Fruit fly (Drosophila melanogaster) whole organism, embryonic: Measurements from ENCODE around the gene CG43319.

Experiments
- Atf3 ChIP-seq: fragments of 200-800 bp; sonication (Bioruptor generic); optimal IDR thresholded peaks from 3 replicates; lab custom pipeline; 2016; ENCODE audit warnings: missing biosample characterization, missing genetic modification characterization
- CG10959 ChIP-seq: fragments of 200-800 bp; sonication (Bioruptor generic); IDR thresholded peaks from 2 replicates; pipeline ENCODE4 v1.3.6; 2022; ENCODE audit warnings: missing biosample characterization, missing genetic modification characterization
- CG11093 ChIP-seq: fragments of 200-800 bp; sonication (Bioruptor generic); IDR thresholded peaks from 3 replicates; pipeline ENCODE4 v1.3.6; 2022; ENCODE audit warnings: missing biosample characterization, missing genetic modification characterization
- CG11247 ChIP-seq: fragments of 200-800 bp; sonication (Bioruptor generic); IDR thresholded peaks from 2 replicates; pipeline ENCODE4 v1.3.6; 2022; ENCODE audit warnings: missing biosample characterization, missing genetic modification characterization
- CG12104 ChIP-seq: fragments of 200-800 bp; sonication (Bioruptor generic); optimal IDR thresholded peaks from 3 replicates; lab custom pipeline; 2016; ENCODE audit warnings: missing biosample characterization, missing genetic modification characterization
- CG12769 ChIP-seq: fragments of 200-800 bp; sonication (Bioruptor generic); optimal IDR thresholded peaks from 2 replicates; lab custom pipeline; 2019; ENCODE audit warnings: missing biosample characterization, mild to moderate bottlenecking, missing genetic modification characterization, moderate library complexity
- CG14965 ChIP-seq: fragments of 200-800 bp; sonication (Bioruptor generic); optimal IDR thresholded peaks from 2 replicates; lab custom pipeline; 2016; ENCODE audit warnings: missing biosample characterization, missing genetic modification characterization, borderline replicate concordance
- CG15514 ChIP-seq: fragments of 200-800 bp; sonication (Bioruptor generic); optimal IDR thresholded peaks from 3 replicates; lab custom pipeline; 2017; ENCODE audit warnings: missing biosample characterization, missing genetic modification characterization, mild to moderate bottlenecking, moderate library complexity, missing genetic modification reagents
- CG15601 ChIP-seq: fragments of 200-800 bp; sonication (Bioruptor generic); optimal IDR thresholded peaks from 3 replicates; lab custom pipeline; 2019; ENCODE audit warnings: missing biosample characterization, mild to moderate bottlenecking, missing genetic modification characterization, moderate library complexity
- CG15696 ChIP-seq: fragments of 200-800 bp; sonication (Bioruptor generic); optimal IDR thresholded peaks from 2 replicates; lab custom pipeline; 2019; ENCODE audit warnings: missing biosample characterization, mild to moderate bottlenecking, missing genetic modification characterization, moderate library complexity
- CG17328 ChIP-seq: fragments of 200-800 bp; sonication (Bioruptor generic); IDR thresholded peaks from 2 replicates; pipeline ENCODE4 v1.3.6; 2022; ENCODE audit warnings: missing biosample characterization, missing genetic modification characterization
- CG17802 ChIP-seq: fragments of 200-800 bp; sonication (Bioruptor generic); optimal IDR thresholded peaks from 2 replicates; lab custom pipeline; 2018; ENCODE audit warnings: missing biosample characterization, mild to moderate bottlenecking, missing genetic modification characterization, moderate library complexity
- CG18011 ChIP-seq: fragments of 200-800 bp; sonication (Bioruptor generic); optimal IDR thresholded peaks from 2 replicates; lab custom pipeline; 2017; ENCODE audit warnings: missing biosample characterization, missing genetic modification characterization, mild to moderate bottlenecking, moderate library complexity, missing genotype
- CG2120 ChIP-seq: fragments of 200-800 bp; sonication (Bioruptor generic); optimal IDR thresholded peaks from 3 replicates; lab custom pipeline; 2016; ENCODE audit warnings: missing biosample characterization, missing genetic modification characterization
- CG2199 ChIP-seq: fragments of 200-800 bp; sonication (Bioruptor generic); IDR thresholded peaks from 3 replicates; pipeline ENCODE4 v1.3.6; 2022; ENCODE audit warnings: missing biosample characterization, missing genetic modification characterization
- CG2202 ChIP-seq: fragments of 200-800 bp; sonication (Bioruptor generic); optimal IDR thresholded peaks from 2 replicates; lab custom pipeline; 2018; ENCODE audit warnings: missing biosample characterization, mild to moderate bottlenecking, missing genetic modification characterization
- CG4282 ChIP-seq: fragments of 200-800 bp; sonication (Bioruptor generic); optimal IDR thresholded peaks from 2 replicates; lab custom pipeline; 2016; ENCODE audit warnings: missing biosample characterization, missing genetic modification characterization
- CG4617 ChIP-seq: fragments of 200-800 bp; sonication (Bioruptor generic); optimal IDR thresholded peaks from 3 replicates; lab custom pipeline; 2016; ENCODE audit warnings: missing biosample characterization, missing genetic modification characterization, borderline replicate concordance
- CG6254 ChIP-seq: fragments of 200-800 bp; sonication (Bioruptor generic); optimal IDR thresholded peaks from 3 replicates; lab custom pipeline; 2017; ENCODE audit warnings: mild to moderate bottlenecking, missing biosample characterization, missing genetic modification reagents, missing genetic modification characterization
- CG7357 ChIP-seq: fragments of 200-800 bp; sonication (Bioruptor generic); IDR thresholded peaks from 3 replicates; pipeline ENCODE4 v1.3.6; 2022; ENCODE audit warnings: missing biosample characterization, missing genetic modification characterization
- CG7928 ChIP-seq: fragments of 200-800 bp; sonication (Bioruptor generic); optimal IDR thresholded peaks from 2 replicates; lab custom pipeline; 2017; ENCODE audit warnings: missing biosample characterization, mild to moderate bottlenecking, missing genetic modification characterization
- CG8765 ChIP-seq: fragments of 200-800 bp; sonication (Bioruptor generic); IDR thresholded peaks from 2 replicates; pipeline ENCODE4 v1.3.6; 2022; ENCODE audit warnings: missing biosample characterization, missing genetic modification characterization
- CG9797 ChIP-seq: fragments of 200-800 bp; sonication (Bioruptor generic); optimal IDR thresholded peaks from 3 replicates; lab custom pipeline; 2018; ENCODE audit warnings: missing biosample characterization, mild to moderate bottlenecking, missing genetic modification characterization
- Dfd ChIP-seq, 2 experiments: fragments of >200 bp; optimal IDR thresholded peaks; 2 replicates each; lab custom pipeline; 2017; ENCODE audit warnings: missing biosample characterization in 2 of 2, missing genetic modification characterization in 2 of 2
- Doc3 ChIP-seq: fragments of 200-800 bp; sonication (Bioruptor generic); IDR thresholded peaks from 3 replicates; pipeline ENCODE4 v1.3.6; 2022; ENCODE audit warnings: missing biosample characterization, missing genetic modification characterization; ENCODE audit not compliant: partially characterized antibody
- Dp ChIP-seq: fragments of 200-800 bp; sonication (Bioruptor generic); optimal IDR thresholded peaks from 2 replicates; lab custom pipeline; 2018; ENCODE audit warnings: missing biosample characterization, mild to moderate bottlenecking, missing genetic modification characterization, moderate library complexity
- E2f2 ChIP-seq: fragments of 200-800 bp; sonication (Bioruptor generic); IDR thresholded peaks from 2 replicates; pipeline ENCODE4 v1.3.6; 2022; ENCODE audit warnings: missing biosample characterization, missing genetic modification characterization
- Hey ChIP-seq: fragments of 200-800 bp; sonication (Bioruptor generic); optimal IDR thresholded peaks from 3 replicates; lab custom pipeline; 2018; ENCODE audit warnings: missing biosample characterization, mild to moderate bottlenecking, missing genetic modification characterization
- MBD-R2 ChIP-seq: fragments of 200-800 bp; sonication (Bioruptor generic); IDR thresholded peaks from 2 replicates; pipeline ENCODE4 v1.3.6; 2022; ENCODE audit warnings: missing biosample characterization, missing genetic modification characterization
- MESR4 ChIP-seq: fragments of 200-800 bp; sonication (Bioruptor generic); optimal IDR thresholded peaks from 2 replicates; lab custom pipeline; 2018; ENCODE audit warnings: missing biosample characterization, mild to moderate bottlenecking, missing genetic modification characterization, moderate library complexity
- Myb ChIP-seq: fragments of 200-800 bp; sonication (Bioruptor generic); optimal IDR thresholded peaks from 2 replicates; lab custom pipeline; 2016; ENCODE audit warnings: missing biosample characterization, missing genetic modification characterization
- bigmax ChIP-seq: fragments of 200-800 bp; sonication (Bioruptor generic); optimal IDR thresholded peaks from 2 replicates; lab custom pipeline; 2018; ENCODE audit warnings: missing biosample characterization, mild to moderate bottlenecking, missing genetic modification characterization
- bowl ChIP-seq: fragments of 200-800 bp; sonication (Bioruptor generic); IDR thresholded peaks from 2 replicates; pipeline ENCODE4 v1.3.6; 2022; ENCODE audit warnings: missing biosample characterization, missing genetic modification characterization
- cad ChIP-seq: fragments of >200 bp; optimal IDR thresholded peaks from 2 replicates; lab custom pipeline; 2017; ENCODE audit warnings: missing biosample characterization, missing genetic modification characterization
- cwo ChIP-seq: fragments of 200-800 bp; sonication (Bioruptor generic); optimal IDR thresholded peaks from 3 replicates; lab custom pipeline; 2017; ENCODE audit warnings: missing biosample characterization, missing genetic modification characterization, mild to moderate bottlenecking, moderate library complexity, missing genetic modification reagents
- da ChIP-seq: fragments of 200-800 bp; sonication (Bioruptor generic); optimal IDR thresholded peaks from 2 replicates; lab custom pipeline; 2016; ENCODE audit warnings: missing biosample characterization, missing genetic modification characterization
- ewg ChIP-seq: fragments of 200-800 bp; sonication (Bioruptor generic); optimal IDR thresholded peaks from 3 replicates; lab custom pipeline; 2017; ENCODE audit warnings: mild to moderate bottlenecking, missing biosample characterization, missing genetic modification reagents, missing genetic modification characterization
- fd3F ChIP-seq: fragments of 200-800 bp; sonication (Bioruptor generic); optimal IDR thresholded peaks from 2 replicates; lab custom pipeline; 2018; ENCODE audit warnings: missing biosample characterization, mild to moderate bottlenecking, missing genetic modification characterization, moderate library complexity
- fd96Cb ChIP-seq: fragments of 200-800 bp; sonication (Bioruptor generic); optimal IDR thresholded peaks from 2 replicates; lab custom pipeline; 2018; ENCODE audit warnings: missing biosample characterization, mild to moderate bottlenecking, missing genetic modification characterization, moderate library complexity
- ftz-f1 ChIP-seq: fragments of 200-800 bp; sonication (Bioruptor generic); optimal IDR thresholded peaks from 2 replicates; lab custom pipeline; 2016; ENCODE audit warnings: missing biosample characterization, missing genetic modification characterization
- gcm2 ChIP-seq: fragments of 200-800 bp; sonication (Bioruptor generic); optimal IDR thresholded peaks from 2 replicates; lab custom pipeline; 2016; ENCODE audit warnings: missing biosample characterization, missing genetic modification characterization
- gfzf ChIP-seq: fragments of 200-800 bp; sonication (Bioruptor generic); optimal IDR thresholded peaks from 2 replicates; lab custom pipeline; 2016; ENCODE audit warnings: missing biosample characterization, mild to moderate bottlenecking, missing genetic modification characterization, moderate library complexity
- lab ChIP-seq: fragments of 200-800 bp; sonication (Bioruptor generic); optimal IDR thresholded peaks from 3 replicates; lab custom pipeline; 2017; ENCODE audit warnings: missing biosample characterization, missing genetic modification characterization, mild to moderate bottlenecking, moderate library complexity, missing genetic modification reagents
- lov ChIP-seq, 2 experiments: fragments of 200-800 bp in 1 of 2; fragments of >200 bp in 1 of 2; sonication (Bioruptor generic) in 1 of 2; IDR thresholded peaks in 1 of 2; optimal IDR thresholded peaks in 1 of 2; 2 replicates in 1 of 2; 3 replicates in 1 of 2; pipeline versions ENCODE4 v1.3.6 to Lab custom; 2017 to 2022; ENCODE audit warnings: missing biosample characterization in 1 of 2, missing genetic modification characterization in 1 of 2
- nau ChIP-seq: fragments of 200-800 bp; sonication (Bioruptor generic); optimal IDR thresholded peaks from 3 replicates; lab custom pipeline; 2017; ENCODE audit warnings: missing biosample characterization, mild to moderate bottlenecking, missing genetic modification characterization, missing genetic modification reagents
- pzg ChIP-seq: fragments of 200-800 bp; sonication (Bioruptor generic); optimal IDR thresholded peaks from 3 replicates; lab custom pipeline; 2018; ENCODE audit warnings: missing biosample characterization, mild to moderate bottlenecking, missing genetic modification characterization, moderate library complexity
- slou ChIP-seq: fragments of 200-800 bp; sonication (Bioruptor generic); optimal IDR thresholded peaks from 3 replicates; lab custom pipeline; 2016; ENCODE audit warnings: missing biosample characterization, missing genetic modification characterization
- sob ChIP-seq: fragments of 200-800 bp; sonication (Bioruptor generic); IDR thresholded peaks from 2 replicates; pipeline ENCODE4 v1.3.6; 2022; ENCODE audit warnings: missing biosample characterization, missing genetic modification characterization
- tgo ChIP-seq: fragments of 200-800 bp; sonication (Bioruptor generic); IDR thresholded peaks from 3 replicates; pipeline ENCODE4 v1.3.6; 2022; ENCODE audit warnings: missing biosample characterization, missing genetic modification characterization

The CG43319 gene

DNA sequence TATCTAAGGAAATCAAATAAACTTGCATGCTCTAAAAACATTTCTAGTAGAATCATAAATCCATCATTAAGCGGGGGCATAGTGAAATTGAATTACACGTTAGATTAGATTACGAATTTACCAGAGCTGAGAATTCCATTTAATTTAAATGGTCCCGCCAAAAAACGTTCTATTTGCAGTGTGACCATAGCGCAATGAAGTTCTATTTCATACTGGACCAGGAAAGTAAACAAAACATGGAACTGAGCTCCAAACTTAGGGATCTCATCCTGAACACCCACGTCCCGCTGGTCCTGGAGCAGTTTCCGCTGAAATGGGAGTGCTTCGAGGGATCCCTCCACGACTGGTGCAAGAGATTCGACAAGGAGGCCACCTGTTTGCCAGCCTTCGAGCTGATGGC, 901 bp downstream of the CG43319 start, which contains the start of gene HSPBAP1:
HSPBAP1 (plus strand) TSS at position 217 of the 400 bp plus-strand sequence.
- TF ChIP-seq CG15696 (tag; lab: Kevin White, UChicago) (no peak), CG9797 (GFP tag; lab: Kevin White, UChicago) (peak; percentile 58), bigmax (GFP tag; lab: Kevin White, UChicago) (no peak), ewg (GFP tag; lab: Kevin White, UChicago) (no peak), CG18011 (no peak), CG17328 (no peak), CG2199 (GFP tag; lab: Robert Waterston, UW) (no peak), CG2120 (no peak), gfzf (GFP tag; lab: Kevin White, UChicago) (peak; percentile 67), nau (GFP tag; lab: Kevin White, UChicago) (no peak), Hey (tag; lab: Kevin White, UChicago) (no peak), CG11093 (GFP tag; lab: Robert Waterston, UW) (no peak), CG17802 (no peak), CG12104 (GFP tag; lab: Kevin White, UChicago) (no peak), CG15514 (GFP tag; lab: Kevin White, UChicago) (peak; percentile 0), CG4282 (GFP tag; lab: Kevin White, UChicago) (no peak), CG11247 (no peak), fd96Cb (tag; lab: Kevin White, UChicago) (no peak), slou (GFP tag; lab: Kevin White, UChicago) (no peak), Dp (peak; percentile 81), CG2202 (tag; lab: Kevin White, UChicago) (no peak), E2f2 (peak; percentile 87), Myb (GFP tag; lab: Kevin White, UChicago) (peak; percentile 41), MBD-R2 (GFP tag; lab: Robert Waterston, UW) (peak; percentile 46; the same call in 1 of the 2 replicates), cwo (GFP tag; lab: Kevin White, UChicago) (no peak), Atf3 (GFP tag; lab: Kevin White, UChicago) (no peak), CG4617 (GFP tag; lab: Kevin White, UChicago) (peak; percentile 42), CG7357 (GFP tag; lab: Robert Waterston, UW) (no peak), CG14965 (no peak), Doc3 (GFP tag; lab: Robert Waterston, UW) (no peak), lov (optimal IDR thresholded peaks at IDR 0.05; lab: Kevin White, UChicago) (no peak), lov (GFP tag; IDR thresholded peaks at IDR 0.05; lab: Robert Waterston, UW) (no peak), fd3F (GFP tag; lab: Kevin White, UChicago) (no peak), gcm2 (no peak), MESR4 (peak; percentile 33), pzg (GFP tag; lab: Kevin White, UChicago) (peak; percentile 38), ftz-f1 (GFP tag; lab: Kevin White, UChicago) (peak; percentile 71), sob (GFP tag; lab: Robert Waterston, UW) (no peak), CG12769 (no peak), CG7928 (no peak), da (GFP tag; lab: Kevin White, UChicago) (no peak), bowl (GFP tag; lab: Robert Waterston, UW) (no peak), Dfd (GFP tag; optimal IDR thresholded peaks at IDR 0.05; lab: Kevin White, UChicago) (no peak), CG6254 (no peak), lab (GFP tag; lab: Kevin White, UChicago) (no peak), CG8765 (GFP tag; lab: Robert Waterston, UW) (no peak), CG10959 (no peak), CG15601 (tag; lab: Kevin White, UChicago) (no peak), cad (GFP tag; lab: Kevin White, UChicago) (no peak), tgo (GFP tag; lab: Robert Waterston, UW) (no peak)
